Fruit fly (Drosophila melanogaster) whole organism, embryonic: Measurements from ENCODE around the gene Tlk.
A peak's percentile ranks its signal among the peaks of the same experiment; 100 is the strongest.

ENCODE experiments used
- ATbp ChIP-seq: fragments of 200-800 bp; sonication (Bioruptor generic); optimal IDR thresholded peaks from 2 replicates; lab custom pipeline; 2017; ENCODE audit warnings: missing biosample characterization, mild to moderate bottlenecking, missing genetic modification characterization, missing genetic modification reagents
- Aef1 ChIP-seq: fragments of 200-800 bp; sonication (Bioruptor generic); IDR thresholded peaks from 3 replicates; pipeline ENCODE4 v1.3.6; 2022; ENCODE audit warnings: missing biosample characterization, missing genetic modification characterization
- Atf6 ChIP-seq: fragments of 200-800 bp; sonication (Bioruptor generic); IDR thresholded peaks from 2 replicates; pipeline ENCODE4 v1.3.6; 2022; ENCODE audit warnings: missing biosample characterization, missing genetic modification characterization
- B-H2 ChIP-seq: fragments of 200-800 bp; sonication (Bioruptor generic); optimal IDR thresholded peaks from 2 replicates; lab custom pipeline; 2018; ENCODE audit warnings: missing biosample characterization, mild to moderate bottlenecking, missing genetic modification characterization
- Blimp-1 ChIP-seq: fragments of 200-800 bp; sonication (Bioruptor generic); optimal IDR thresholded peaks from 3 replicates; lab custom pipeline; 2018; ENCODE audit warnings: missing biosample characterization, missing genetic modification characterization, mild to moderate bottlenecking, moderate library complexity, missing genetic modification reagents
- CG10274 ChIP-seq: fragments of 200-800 bp; sonication (Bioruptor generic); optimal IDR thresholded peaks from 3 replicates; lab custom pipeline; 2017; ENCODE audit warnings: missing biosample characterization, mild to moderate bottlenecking, missing genetic modification characterization
- CG11723 ChIP-seq: fragments of 200-800 bp; sonication (Bioruptor generic); optimal IDR thresholded peaks from 2 replicates; lab custom pipeline; 2017; ENCODE audit warnings: missing biosample characterization, mild to moderate bottlenecking, missing genetic modification characterization
- CG12391 ChIP-seq: fragments of 200-800 bp; sonication (Bioruptor generic); optimal IDR thresholded peaks from 3 replicates; lab custom pipeline; 2018; ENCODE audit warnings: missing biosample characterization, mild to moderate bottlenecking, missing genetic modification characterization, moderate library complexity
- CG15011 ChIP-seq: fragments of 200-800 bp; sonication (Bioruptor generic); optimal IDR thresholded peaks from 3 replicates; lab custom pipeline; 2018; ENCODE audit warnings: missing biosample characterization, mild to moderate bottlenecking, missing genetic modification characterization
- CG15479 ChIP-seq: fragments of 200-800 bp; sonication (Bioruptor generic); optimal IDR thresholded peaks from 3 replicates; lab custom pipeline; 2019; ENCODE audit warnings: missing biosample characterization, mild to moderate bottlenecking, missing genetic modification characterization, moderate library complexity
- CG17568 ChIP-seq: fragments of 200-800 bp; sonication (Bioruptor generic); optimal IDR thresholded peaks from 2 replicates; lab custom pipeline; 2018; ENCODE audit warnings: missing biosample characterization, mild to moderate bottlenecking, missing genetic modification characterization, moderate library complexity
- CG1832 ChIP-seq: fragments of 200-800 bp; sonication (Bioruptor generic); optimal IDR thresholded peaks from 2 replicates; lab custom pipeline; 2017; ENCODE audit warnings: missing biosample characterization, mild to moderate bottlenecking, missing genetic modification characterization, inconsistent platforms
- CG4730 ChIP-seq: fragments of 200-800 bp; sonication (Bioruptor generic); IDR thresholded peaks from 2 replicates; pipeline ENCODE4 v1.3.6; 2022; ENCODE audit warnings: missing biosample characterization, missing genetic modification characterization
- CG6254 ChIP-seq: fragments of 200-800 bp; sonication (Bioruptor generic); optimal IDR thresholded peaks from 3 replicates; lab custom pipeline; 2017; ENCODE audit warnings: mild to moderate bottlenecking, missing biosample characterization, missing genetic modification reagents, missing genetic modification characterization
- CG7357 ChIP-seq: fragments of 200-800 bp; sonication (Bioruptor generic); IDR thresholded peaks from 3 replicates; pipeline ENCODE4 v1.3.6; 2022; ENCODE audit warnings: missing biosample characterization, missing genetic modification characterization
- CG8388 ChIP-seq: fragments of 200-800 bp; sonication (Bioruptor generic); optimal IDR thresholded peaks from 2 replicates; lab custom pipeline; 2019; ENCODE audit warnings: missing biosample characterization, mild to moderate bottlenecking, missing genetic modification characterization, moderate library complexity
- CG9215 ChIP-seq: fragments of 200-800 bp; sonication (Bioruptor generic); IDR thresholded peaks from 2 replicates; pipeline ENCODE4 v1.3.6; 2022; ENCODE audit warnings: missing biosample characterization, missing genetic modification characterization
- CG9817 ChIP-seq: fragments of 200-800 bp; sonication (Bioruptor generic); optimal IDR thresholded peaks from 2 replicates; lab custom pipeline; 2018; ENCODE audit warnings: missing biosample characterization, mild to moderate bottlenecking, missing genetic modification characterization, moderate library complexity
- Camta ChIP-seq: fragments of 200-800 bp; sonication (Bioruptor generic); optimal IDR thresholded peaks from 2 replicates; lab custom pipeline; 2016; ENCODE audit warnings: missing biosample characterization, missing genetic modification characterization
- Dfd ChIP-seq, 2 experiments: fragments of >200 bp; optimal IDR thresholded peaks; 2 replicates each; lab custom pipeline; 2017; ENCODE audit warnings: missing biosample characterization in 2 of 2, missing genetic modification characterization in 2 of 2
- Dip2 ChIP-seq: fragments of 200-800 bp; sonication (Bioruptor generic); IDR thresholded peaks from 2 replicates; pipeline ENCODE4 v1.3.6; 2022; ENCODE audit warnings: missing biosample characterization, missing genetic modification characterization
- Drgx ChIP-seq: fragments of 200-800 bp; sonication (Bioruptor generic); IDR thresholded peaks from 2 replicates; pipeline ENCODE4 v1.3.6; 2022; ENCODE audit warnings: missing biosample characterization, missing genetic modification characterization
- Ets65A ChIP-seq: fragments of 200-800 bp; sonication (Bioruptor generic); peaks from one replicate; lab custom pipeline; 2016; ENCODE audit warnings: missing biosample characterization, missing genetic modification characterization
- Fer3 ChIP-seq: fragments of 200-800 bp; sonication (Bioruptor generic); optimal IDR thresholded peaks from 2 replicates; lab custom pipeline; 2018; ENCODE audit warnings: missing biosample characterization, mild to moderate bottlenecking, missing genetic modification characterization, moderate library complexity
- GATAe ChIP-seq: fragments of 200-800 bp; sonication (Bioruptor generic); conservative IDR thresholded peaks from 2 replicates; pipeline ENCODE4 v1.3.6; 2022; ENCODE audit warnings: missing biosample characterization, missing genetic modification characterization
- HLH3B ChIP-seq: fragments of 200-800 bp; sonication (Bioruptor generic); IDR thresholded peaks from 2 replicates; pipeline ENCODE4 v1.3.6; 2022; ENCODE audit warnings: missing biosample characterization, missing genetic modification characterization
- Nf-YB ChIP-seq: fragments of 200-800 bp; sonication (Bioruptor generic); optimal IDR thresholded peaks from 3 replicates; lab custom pipeline; 2019; ENCODE audit warnings: missing biosample characterization, mild to moderate bottlenecking, missing genetic modification characterization, moderate library complexity
- Side ChIP-seq: fragments of 200-800 bp; sonication (Bioruptor generic); optimal IDR thresholded peaks from 2 replicates; lab custom pipeline; 2016; ENCODE audit warnings: missing biosample characterization, missing genetic modification characterization
- TFAM ChIP-seq: fragments of 200-800 bp; sonication (Bioruptor generic); optimal IDR thresholded peaks from 2 replicates; lab custom pipeline; 2017; ENCODE audit warnings: missing biosample characterization, missing genetic modification characterization, inconsistent platforms
- Xbp1 ChIP-seq: fragments of 200-800 bp; sonication (Bioruptor generic); optimal IDR thresholded peaks from 3 replicates; lab custom pipeline; 2016; ENCODE audit warnings: missing biosample characterization, mild to moderate bottlenecking, missing genetic modification characterization
- cad ChIP-seq: fragments of >200 bp; optimal IDR thresholded peaks from 2 replicates; lab custom pipeline; 2017; ENCODE audit warnings: missing biosample characterization, missing genetic modification characterization
- caup ChIP-seq: fragments of 200-800 bp; sonication (Bioruptor generic); optimal IDR thresholded peaks from 3 replicates; lab custom pipeline; 2017; ENCODE audit warnings: missing biosample characterization, mild to moderate bottlenecking, missing genetic modification characterization, moderate library complexity; ENCODE audit not compliant: severe bottlenecking
- chinmo ChIP-seq: fragments of 200-800 bp; sonication (Bioruptor generic); IDR thresholded peaks from 4 replicates; pipeline ENCODE4 v1.3.6; 2022; ENCODE audit warnings: missing biosample characterization, missing genetic modification characterization; ENCODE audit not compliant: partially characterized antibody
- crp ChIP-seq, 2 experiments: fragments of 200-800 bp; sonication (Bioruptor generic); optimal IDR thresholded peaks; 2 replicates in 1 of 2; 3 replicates in 1 of 2; lab custom pipeline; 2017; ENCODE audit warnings: missing biosample characterization in 2 of 2, missing genetic modification characterization in 2 of 2, mild to moderate bottlenecking in 1 of 2, moderate library complexity in 1 of 2
- dimm ChIP-seq: fragments of 200-800 bp; sonication (Bioruptor generic); IDR thresholded peaks from 2 replicates; pipeline ENCODE4 v1.3.6; 2022; ENCODE audit warnings: missing biosample characterization, missing genetic modification characterization
- eyg ChIP-seq: fragments of 200-800 bp; sonication (Bioruptor generic); optimal IDR thresholded peaks from 3 replicates; lab custom pipeline; 2016; ENCODE audit warnings: missing biosample characterization, missing genetic modification characterization
- fru ChIP-seq: fragments of >200 bp; optimal IDR thresholded peaks from 2 replicates; lab custom pipeline; 2017
- gem ChIP-seq: fragments of 200-800 bp; sonication (Bioruptor generic); optimal IDR thresholded peaks from 2 replicates; lab custom pipeline; 2019; ENCODE audit warnings: missing biosample characterization, mild to moderate bottlenecking, missing genetic modification characterization, moderate library complexity
- grau ChIP-seq: fragments of 200-800 bp; optimal IDR thresholded peaks from 3 replicates; lab custom pipeline; 2019; ENCODE audit warnings: missing biosample characterization, mild to moderate bottlenecking, missing genetic modification characterization, moderate library complexity
- hkb ChIP-seq, 2 experiments: fragments of 200-800 bp in 1 of 2; fragments of >200 bp in 1 of 2; sonication (Bioruptor generic) in 1 of 2; IDR thresholded peaks in 1 of 2; optimal IDR thresholded peaks in 1 of 2; 2 replicates each; pipeline versions ENCODE4 v1.3.6 to Lab custom; 2017 to 2022; ENCODE audit warnings: missing biosample characterization in 1 of 2, missing genetic modification characterization in 1 of 2
- lov ChIP-seq, 2 experiments: fragments of 200-800 bp in 1 of 2; fragments of >200 bp in 1 of 2; sonication (Bioruptor generic) in 1 of 2; IDR thresholded peaks in 1 of 2; optimal IDR thresholded peaks in 1 of 2; 2 replicates in 1 of 2; 3 replicates in 1 of 2; pipeline versions ENCODE4 v1.3.6 to Lab custom; 2017 to 2022; ENCODE audit warnings: missing biosample characterization in 1 of 2, missing genetic modification characterization in 1 of 2
- mam ChIP-seq: fragments of 200-800 bp; sonication (Bioruptor generic); optimal IDR thresholded peaks from 3 replicates; lab custom pipeline; 2016; ENCODE audit warnings: missing biosample characterization, missing genetic modification characterization
- pnt ChIP-seq: fragments of 200-800 bp; sonication (Bioruptor generic); optimal IDR thresholded peaks from 3 replicates; lab custom pipeline; 2016; ENCODE audit warnings: missing biosample characterization, missing genetic modification characterization
- seq ChIP-seq: fragments of 200-800 bp; sonication (Bioruptor generic); IDR thresholded peaks from 2 replicates; pipeline ENCODE4 v1.3.6; 2022; ENCODE audit warnings: missing biosample characterization, missing genetic modification characterization
- slou ChIP-seq: fragments of 200-800 bp; sonication (Bioruptor generic); optimal IDR thresholded peaks from 3 replicates; lab custom pipeline; 2016; ENCODE audit warnings: missing biosample characterization, missing genetic modification characterization
- slp2 ChIP-seq: fragments of 200-800 bp; sonication (Bioruptor generic); optimal IDR thresholded peaks from 2 replicates; lab custom pipeline; 2016; ENCODE audit warnings: missing biosample characterization, missing genetic modification characterization
- twi ChIP-seq: fragments of 200-800 bp; optimal IDR thresholded peaks from 2 replicates; lab custom pipeline; 2019; ENCODE audit warnings: missing biosample characterization, mild to moderate bottlenecking, missing genetic modification characterization, moderate library complexity
- unpg ChIP-seq: fragments of 200-800 bp; sonication (Bioruptor generic); optimal IDR thresholded peaks from 3 replicates; lab custom pipeline; 2018; ENCODE audit warnings: missing biosample characterization, mild to moderate bottlenecking, missing genetic modification characterization, moderate library complexity
- wdn ChIP-seq: fragments of 200-800 bp; sonication (Bioruptor generic); IDR thresholded peaks from 2 replicates; pipeline ENCODE4 v1.3.6; 2022; ENCODE audit warnings: missing biosample characterization, missing genetic modification characterization
- wor ChIP-seq: fragments of 200-800 bp; sonication (Bioruptor generic); IDR thresholded peaks from 2 replicates; pipeline ENCODE4 v1.3.6; 2022; ENCODE audit warnings: missing biosample characterization, missing genetic modification characterization

Gene Tlk

dm6 chrX:3777236-3777635, 57.4 kb downstream of the Tlk start (continued):
- TF ChIP-seq caup (GFP tag; lab: Kevin White, UChicago) (peak; percentile 79), dimm (GFP tag; lab: Robert Waterston, UW) (no peak), gem (tag; lab: Kevin White, UChicago) (no peak), CG6254 (GFP tag; lab: Kevin White, UChicago) (peak; percentile 15), CG12391 (tag; lab: Kevin White, UChicago) (no peak), Dip2 (GFP tag; lab: Robert Waterston, UW) (no peak), Fer3 (tag; lab: Kevin White, UChicago) (peak; percentile 41), Camta (GFP tag; lab: Kevin White, UChicago) (peak; percentile 55), Xbp1 (GFP tag; lab: Kevin White, UChicago) (no peak), Drgx (GFP tag; lab: Robert Waterston, UW) (peak; percentile 83), Atf6 (peak; percentile 61; the same call in 1 of the 2 replicates), Blimp-1 (peak; percentile 84), CG8388 (peak; percentile 21), Nf-YB (GFP tag; lab: Kevin White, UChicago) (peak; percentile 37), Dfd (GFP tag; optimal IDR thresholded peaks at IDR 0.05; lab: Kevin White, UChicago) (no peak), chinmo (GFP tag; lab: Robert Waterston, UW) (peak; percentile 98), grau (peak; percentile 20), HLH3B (GFP tag; lab: Robert Waterston, UW) (peak; percentile 52; the same call in 1 of the 2 replicates), ATbp (GFP tag; lab: Kevin White, UChicago) (peak; percentile 89), twi (tag; lab: Kevin White, UChicago) (peak; percentile 60), TFAM (GFP tag; lab: Kevin White, UChicago) (no peak), unpg (peak; percentile 47), pnt (no peak), hkb (optimal IDR thresholded peaks at IDR 0.05; lab: Kevin White, UChicago) (no peak), hkb (GFP tag; IDR thresholded peaks at IDR 0.05; lab: Robert Waterston, UW) (peak; percentile 70), CG9817 (tag; lab: Kevin White, UChicago) (no peak), lov (optimal IDR thresholded peaks at IDR 0.05; lab: Kevin White, UChicago) (no peak), lov (GFP tag; IDR thresholded peaks at IDR 0.05; lab: Robert Waterston, UW) (peak; percentile 58; the same call in 1 of the 3 replicates), slp2 (GFP tag; lab: Kevin White, UChicago) (peak; percentile 52), CG10274 (no peak), seq (GFP tag; lab: Robert Waterston, UW) (no peak), CG9215 (GFP tag; lab: Robert Waterston, UW) (no peak), Side (GFP tag; lab: Kevin White, UChicago) (peak; percentile 65), CG4730 (no peak), eyg (GFP tag; lab: Kevin White, UChicago) (peak; percentile 37), slou (GFP tag; lab: Kevin White, UChicago) (no peak), CG1832 (GFP tag; lab: Kevin White, UChicago) (peak; percentile 91), CG15011 (no peak), fru (no peak), CG15479 (GFP tag; lab: Kevin White, UChicago) (peak; percentile 90), GATAe (GFP tag; lab: Robert Waterston, UW) (no peak), crp (GFP tag; optimal IDR thresholded peaks at IDR 0.05; lab: Kevin White, UChicago) (peak in 1 of 2 experiments; percentile 55), CG7357 (no peak), mam (GFP tag; lab: Kevin White, UChicago) (peak; percentile 23), CG11723 (peak; percentile 55), wor (GFP tag; lab: Robert Waterston, UW) (no peak), Ets65A (GFP tag; lab: Kevin White, UChicago) (no peak), Aef1 (GFP tag; lab: Robert Waterston, UW) (peak; percentile 30; the same call in 1 of the 3 replicates), cad (GFP tag; lab: Kevin White, UChicago) (peak; percentile 11), wdn (GFP tag; lab: Robert Waterston, UW) (no peak), B-H2 (peak; percentile 67), CG17568 (peak; percentile 58)
